Fruit fly (Drosophila melanogaster): ENCODE results near the gene CG13004.
A peak's percentile ranks its signal among the peaks of the same experiment; 100 is the strongest.

Gene CG13004

DNA sequence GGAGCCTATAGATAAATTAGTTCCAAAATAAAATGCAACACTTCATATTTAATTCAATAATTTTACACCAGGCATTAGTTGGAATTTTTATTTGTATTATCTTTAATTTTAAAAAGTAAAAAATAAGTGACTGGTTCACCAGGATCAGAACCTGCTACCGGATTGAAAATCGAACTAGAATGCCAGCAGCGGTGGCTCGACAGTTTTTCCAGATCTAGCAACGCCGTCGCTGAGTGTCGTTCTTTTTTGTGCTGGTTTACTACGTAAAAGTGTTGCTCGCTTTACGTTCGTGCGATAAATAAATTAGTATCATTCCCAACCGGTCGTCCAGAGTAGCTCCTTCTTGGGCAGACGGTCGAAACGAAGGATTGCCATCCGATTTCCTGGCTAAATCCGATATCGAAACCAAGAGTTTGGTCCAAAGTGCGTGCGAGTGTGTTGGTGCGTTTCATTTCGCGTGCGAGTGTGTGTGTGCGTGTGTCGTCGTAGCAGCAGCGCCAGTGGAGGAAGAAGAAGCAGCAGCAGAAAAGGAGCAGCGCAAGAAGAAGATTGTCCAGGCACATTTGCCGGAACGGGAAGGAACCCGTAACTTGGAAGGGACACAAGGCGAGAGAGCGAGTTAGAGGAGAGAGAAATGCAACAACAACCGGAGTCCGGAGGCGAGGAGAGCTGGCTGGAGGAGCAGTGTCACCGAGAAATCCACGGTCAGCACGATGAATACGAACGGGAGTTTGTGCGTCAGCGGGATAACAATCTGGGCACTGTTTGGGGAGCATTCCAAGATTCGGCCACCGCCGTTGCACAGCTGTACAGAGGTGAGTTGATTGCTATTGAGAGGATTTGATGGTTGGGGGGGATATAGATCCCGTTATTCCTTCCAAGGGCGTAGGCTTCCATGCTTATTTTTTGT is 43.1 kb downstream of the CG13004 start, which contains the start of gene CG4768 (continued):
- peak; percentile 27; the same call in 1 of the 2 replicates for TF ChIP-seq E2f2 (GFP tag; IDR thresholded peaks at IDR 0.05)

DNA sequence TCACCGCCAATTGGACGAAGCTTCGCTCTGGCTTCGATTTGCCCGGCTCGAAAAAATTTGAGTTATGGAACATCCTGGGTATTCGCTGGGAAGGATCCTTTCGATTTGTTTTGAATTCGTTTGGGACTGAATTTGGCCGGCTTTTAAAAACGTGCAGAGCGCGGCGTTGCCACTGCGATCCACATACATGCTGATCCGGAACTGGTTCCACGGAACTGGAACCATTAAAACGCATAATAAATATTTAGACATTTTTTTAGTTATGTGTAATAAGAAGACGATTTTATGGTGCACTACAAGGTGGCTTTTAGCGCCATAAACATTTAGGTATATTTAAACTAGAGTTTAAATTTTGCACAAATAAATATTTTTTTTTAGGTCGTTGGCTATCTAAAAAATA is 44.3 kb downstream of the CG13004 start, which contains the start of gene Rrp45:
Rrp45 (minus strand) TSS at position 209 of the 400 bp plus-strand sequence.
- TF ChIP-seq Opbp (GFP tag; IDR thresholded peaks at IDR 0.05; ENCODE audit: partially characterized antibody) (no peak), CG11504 (tag; optimal IDR thresholded peaks at IDR 0.05) (no peak), CG3995 (GFP tag; optimal IDR thresholded peaks at IDR 0.05) (peak; percentile 88), gsb-n (tag; optimal IDR thresholded peaks at IDR 0.05) (no peak), Doc3 (GFP tag; IDR thresholded peaks at IDR 0.05; ENCODE audit: partially characterized antibody) (no peak), cwo (GFP tag; optimal IDR thresholded peaks at IDR 0.05) (peak; percentile 4), gfzf (GFP tag; optimal IDR thresholded peaks at IDR 0.05) (no peak), chif (GFP tag; optimal IDR thresholded peaks at IDR 0.05) (no peak), Med (GFP tag) (peak; percentile 64), fd3F (GFP tag; optimal IDR thresholded peaks at IDR 0.05) (no peak), Hand (GFP tag; optimal IDR thresholded peaks at IDR 0.05) (no peak), Dp (GFP tag; optimal IDR thresholded peaks at IDR 0.05) (peak; percentile 41), sens-2 (GFP tag; IDR thresholded peaks at IDR 0.05) (no peak), MTF-1 (GFP tag; optimal IDR thresholded peaks at IDR 0.05; ENCODE audit: borderline replicate concordance) (no peak), sens (GFP tag) (peak; percentile 9), Hey (tag; optimal IDR thresholded peaks at IDR 0.05) (no peak), pzg (GFP tag; optimal IDR thresholded peaks at IDR 0.05) (peak; percentile 31), zen (tag; optimal IDR thresholded peaks at IDR 0.05) (no peak), dm (GFP tag; optimal IDR thresholded peaks at IDR 0.05) (peak; percentile 66), MBD-R2 (GFP tag; IDR thresholded peaks at IDR 0.05) (peak; percentile 77), Dref (GFP tag; IDR thresholded peaks at IDR 0.05) (0 out of 2 replicates have a peak, but pooled peaks have one; percentile 21), CG4854 (GFP tag; optimal IDR thresholded peaks at IDR 0.05) (no peak), CG6854 (GFP tag; optimal IDR thresholded peaks at IDR 0.05) (no peak), E2f2 (GFP tag; IDR thresholded peaks at IDR 0.05) (peak; percentile 50), Max (GFP tag; optimal IDR thresholded peaks at IDR 0.05) (peak; percentile 14), CG3163 (GFP tag; optimal IDR thresholded peaks at IDR 0.05) (no peak), CG18619 (GFP tag; optimal IDR thresholded peaks at IDR 0.05) (no peak), sob (GFP tag; IDR thresholded peaks at IDR 0.05) (no peak), CG9609 (GFP tag; optimal IDR thresholded peaks at IDR 0.05) (no peak), amos (GFP tag; IDR thresholded peaks at IDR 0.05; ENCODE audit: partially characterized antibody) (peak; percentile 44; the same call in 1 of the 2 replicates), BEAF-32 (GFP tag; optimal IDR thresholded peaks at IDR 0.05) (peak; percentile 16), knrl (GFP tag; IDR thresholded peaks at IDR 0.05; ENCODE audit: partially characterized antibody) (peak; percentile 20; the same call in 1 of the 3 replicates), repo (GFP tag; optimal IDR thresholded peaks at IDR 0.05) (no peak), Ets65A (GFP tag) (peak; percentile 39), Xrp1 (GFP tag; IDR thresholded peaks at IDR 0.05) (no peak), chn (GFP tag; optimal IDR thresholded peaks at IDR 0.05) (no peak), CG10431 (GFP tag; optimal IDR thresholded peaks at IDR 0.05) (peak; percentile 96), mirr (GFP tag; optimal IDR thresholded peaks at IDR 0.05) (no peak), ken (GFP tag; IDR thresholded peaks at IDR 0.05) (no peak), crol (GFP tag; IDR thresholded peaks at IDR 0.05) (no peak), CG2116 (GFP tag; optimal IDR thresholded peaks at IDR 0.05) (peak; percentile 5), CG18599 (GFP tag; optimal IDR thresholded peaks at IDR 0.05) (no peak), MESR4 (GFP tag; optimal IDR thresholded peaks at IDR 0.05) (peak; percentile 37), Six4 (GFP tag; optimal IDR thresholded peaks at IDR 0.05) (no peak), Ets97D (GFP tag; optimal IDR thresholded peaks at IDR 0.05) (no peak), CG15514 (GFP tag; optimal IDR thresholded peaks at IDR 0.05) (peak; percentile 99)

Data from whole organism, embryonic.